Worm (Caenorhabditis elegans) whole organism, young adult: ENCODE results near the gene atf-4.
A peak's percentile ranks its signal among the peaks of the same experiment; 100 is the strongest.

Experiments
- B0019.2 ChIP-seq: fragments of 200-800 bp; sonication (Bioruptor generic); conservative IDR thresholded peaks from 2 replicates; pipeline ENCODE4 v1.3.6; 2022; ENCODE audit warnings: missing genetic modification reagents, missing genetic modification characterization, missing compliant biosample characterization
- C06A6.2 ChIP-seq: fragments of 200-800 bp; sonication (Bioruptor generic); conservative IDR thresholded peaks from 2 replicates; pipeline ENCODE4 v1.3.6; 2022; ENCODE audit warnings: missing genetic modification characterization, missing compliant biosample characterization
- D2030.7 ChIP-seq: fragments of 200-800 bp; sonication (Bioruptor generic); IDR thresholded peaks from 2 replicates; pipeline ENCODE4 v1.3.6; 2022; ENCODE audit warnings: missing genetic modification reagents, missing genetic modification characterization, missing compliant biosample characterization
- F22D6.2 ChIP-seq: sonication (generic microtip); optimal IDR thresholded peaks from 2 replicates; lab custom pipeline; 2016; ENCODE audit warnings: mild to moderate bottlenecking, missing genetic modification characterization, missing compliant biosample characterization
- F52B5.7 ChIP-seq: sonication (generic microtip); optimal IDR thresholded peaks from 2 replicates; lab custom pipeline; 2016; ENCODE audit warnings: mild to moderate bottlenecking, missing genetic modification characterization, missing compliant biosample characterization
- bed-2 ChIP-seq: fragments of 200-800 bp; sonication (Bioruptor generic); IDR thresholded peaks from 2 replicates; pipeline ENCODE4 v1.3.6; 2022; ENCODE audit warnings: missing genetic modification reagents, missing genetic modification characterization, missing compliant biosample characterization
- ceh-40 ChIP-seq: fragments of 200-800 bp; sonication (Bioruptor generic); IDR thresholded peaks from 2 replicates; pipeline ENCODE4 v1.3.6; 2022; ENCODE audit warnings: missing genetic modification characterization, missing compliant biosample characterization
- ceh-79 ChIP-seq: sonication (generic microtip); optimal IDR thresholded peaks from 2 replicates; lab custom pipeline; 2017; ENCODE audit warnings: mild to moderate bottlenecking, missing genetic modification characterization, missing compliant biosample characterization
- dox-1 ChIP-seq: fragments of 200-800 bp; sonication (Bioruptor generic); IDR thresholded peaks from 2 replicates; pipeline ENCODE4 v1.3.6; 2022; ENCODE audit warnings: missing genetic modification reagents, missing genetic modification characterization, missing compliant biosample characterization
- gei-17 ChIP-seq: fragments of 200-800 bp; sonication (Bioruptor generic); optimal IDR thresholded peaks from 2 replicates; lab custom pipeline; 2018; ENCODE audit warnings: mild to moderate bottlenecking, missing genetic modification characterization, missing compliant biosample characterization
- hlh-12 ChIP-seq: sonication (generic microtip); optimal IDR thresholded peaks from 2 replicates; lab custom pipeline; 2016; ENCODE audit warnings: missing genetic modification characterization, missing compliant biosample characterization
- hlh-26 ChIP-seq: fragments of 200-800 bp; sonication (Bioruptor generic); conservative IDR thresholded peaks from 2 replicates; pipeline ENCODE4 v1.3.6; 2022; ENCODE audit warnings: missing genetic modification reagents, missing genetic modification characterization, missing compliant biosample characterization
- hmg-20 ChIP-seq: fragments of 200-800 bp; sonication (Bioruptor generic); IDR thresholded peaks from 2 replicates; pipeline ENCODE4 v1.3.6; 2022; ENCODE audit warnings: missing genetic modification reagents, missing genetic modification characterization, missing compliant biosample characterization
- lag-1 ChIP-seq: fragments of 200-800 bp; sonication (Bioruptor generic); IDR thresholded peaks from 2 replicates; pipeline ENCODE4 v1.3.6; 2022; ENCODE audit warnings: missing genetic modification reagents, missing genetic modification characterization, missing compliant biosample characterization
- let-607 ChIP-seq, 2 experiments: fragments of 200-800 bp in 1 of 2; sonication (Bioruptor generic) in 1 of 2; sonication (generic microtip) in 1 of 2; optimal IDR thresholded peaks; 2 replicates each; lab custom pipeline; 2016 to 2018; ENCODE audit warnings: mild to moderate bottlenecking in 2 of 2, missing compliant biosample characterization in 2 of 2, missing genetic modification characterization in 2 of 2, moderate library complexity in 2 of 2, missing genotype in 1 of 2
- lin-35 ChIP-seq, 3 experiments: fragments of 150-350 bp in 2 of 3; sonication (generic microtip) in 1 of 3; optimal IDR thresholded peaks; 2 replicates each; lab custom pipeline; 2014 to 2018; ENCODE audit warnings: missing biosample characterization in 3 of 3, missing genetic modification characterization in 3 of 3, missing genetic modification reagents in 3 of 3
- lin-40 ChIP-seq: sonication (generic microtip); optimal IDR thresholded peaks from 2 replicates; lab custom pipeline; 2016; ENCODE audit warnings: missing genetic modification characterization, mild to moderate bottlenecking, missing compliant biosample characterization, missing genotype, missing genetic modification reagents
- lsl-1 ChIP-seq: fragments of 200-800 bp; sonication (Bioruptor generic); optimal IDR thresholded peaks from 2 replicates; lab custom pipeline; 2018; ENCODE audit warnings: mild to moderate bottlenecking, missing genetic modification characterization, moderate library complexity, missing compliant biosample characterization
- madf-10 ChIP-seq: sonication (generic microtip); optimal IDR thresholded peaks from 2 replicates; lab custom pipeline; 2016; ENCODE audit warnings: mild to moderate bottlenecking, missing genetic modification characterization, missing compliant biosample characterization
- madf-8 ChIP-seq: fragments of 200-800 bp; sonication (Bioruptor generic); conservative IDR thresholded peaks from 2 replicates; pipeline ENCODE4 v1.3.6; 2022; ENCODE audit warnings: missing genetic modification reagents, missing genetic modification characterization, missing compliant biosample characterization
- nhr-179 ChIP-seq: sonication (generic microtip); optimal IDR thresholded peaks from 2 replicates; lab custom pipeline; 2016; ENCODE audit warnings: mild to moderate bottlenecking, missing genetic modification characterization, missing compliant biosample characterization
- nhr-80 ChIP-seq: sonication (generic microtip); optimal IDR thresholded peaks from 2 replicates; lab custom pipeline; 2016; ENCODE audit warnings: missing genetic modification characterization, missing compliant biosample characterization
- rcor-1 ChIP-seq: fragments of 200-800 bp; sonication (Bioruptor generic); IDR thresholded peaks from 2 replicates; pipeline ENCODE4 v1.3.6; 2022; ENCODE audit warnings: missing genetic modification reagents, missing genetic modification characterization, missing compliant biosample characterization
- snpc-1.1 ChIP-seq: sonication (generic microtip); optimal IDR thresholded peaks from 2 replicates; lab custom pipeline; 2017; ENCODE audit warnings: missing genetic modification characterization, mild to moderate bottlenecking, missing compliant biosample characterization, antibody characterized with exemption, moderate library complexity, missing genotype, missing genetic modification reagents; ENCODE audit not compliant: insufficient read depth
- snpc-3.4 ChIP-seq: sonication (generic microtip); optimal IDR thresholded peaks from 2 replicates; lab custom pipeline; 2017; ENCODE audit warnings: missing genetic modification characterization, mild to moderate bottlenecking, missing compliant biosample characterization, antibody characterized with exemption, moderate library complexity, missing genotype, missing genetic modification reagents
- snpc-4 ChIP-seq, 5 experiments: fragments of 150-350 bp in 1 of 5; sonication (generic microtip) in 4 of 5; optimal IDR thresholded peaks; 2 replicates each; lab custom pipeline; 2014 to 2018; ENCODE audit warnings: missing genetic modification characterization in 5 of 5, missing biosample characterization in 3 of 5, antibody characterized with exemption in 2 of 5, mild to moderate bottlenecking in 2 of 5, missing compliant biosample characterization in 2 of 5, missing genotype in 2 of 5, moderate library complexity in 2 of 5, missing genetic modification reagents in 1 of 5
- tlf-1 ChIP-seq: fragments of 200-800 bp; sonication (Bioruptor generic); optimal IDR thresholded peaks from 2 replicates; lab custom pipeline; 2018; ENCODE audit warnings: mild to moderate bottlenecking, missing genetic modification characterization, missing compliant biosample characterization
- zfh-2 ChIP-seq: fragments of 200-800 bp; sonication (Bioruptor generic); conservative IDR thresholded peaks from 2 replicates; pipeline ENCODE4 v1.3.6; 2022; ENCODE audit warnings: missing genetic modification reagents, missing genetic modification characterization, missing compliant biosample characterization

The atf-4 gene

DNA sequence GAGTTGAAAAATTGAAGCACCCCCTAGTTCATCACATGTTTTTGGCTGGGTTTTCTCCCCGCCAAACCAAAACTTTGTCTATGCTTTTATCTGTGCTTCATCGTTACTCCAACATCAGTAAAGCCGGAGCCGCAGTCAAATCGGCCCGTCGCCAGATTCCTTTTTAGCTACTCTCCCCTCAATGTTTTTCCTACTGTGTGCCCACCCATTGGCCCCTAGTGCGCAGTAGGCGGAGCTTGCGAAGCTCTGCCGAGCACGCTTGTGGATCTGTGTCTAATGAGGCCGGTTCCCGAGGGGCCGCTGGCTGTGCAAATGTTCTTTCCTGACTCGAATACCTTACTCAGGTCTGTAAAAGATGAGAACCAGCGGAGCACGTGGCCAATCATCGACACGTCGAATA lies 34.3 kb downstream of the atf-4 start:
- TF ChIP-seq zfh-2 (GFP tag; lab: Robert Waterston, UW) (peak; percentile 77), hlh-26 (GFP tag; lab: Robert Waterston, UW) (no peak)

DNA sequence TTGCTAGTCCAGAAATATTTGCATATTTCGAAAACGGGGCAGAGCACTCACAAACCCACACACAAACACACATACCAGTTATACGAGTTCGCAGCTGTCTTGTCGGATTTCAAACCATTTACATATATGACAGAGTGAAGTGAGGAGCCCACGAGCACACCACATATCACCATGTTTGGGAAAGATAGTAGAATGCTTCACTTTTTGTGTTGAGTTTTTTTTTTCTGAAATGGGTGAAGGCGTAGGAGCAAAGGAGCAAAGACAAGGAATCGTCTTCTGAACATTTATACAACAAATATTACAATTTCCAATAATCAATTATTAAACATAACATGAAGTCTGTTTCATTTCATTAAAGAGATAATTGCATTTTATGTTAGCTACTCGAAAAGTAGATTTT lies 35.4 kb downstream of the atf-4 start:
- TF ChIP-seq nhr-179 (no peak), ceh-79 (no peak), snpc-3.4 (no peak), tlf-1 (GFP tag; lab: Kevin White, UChicago) (no peak)

DNA sequence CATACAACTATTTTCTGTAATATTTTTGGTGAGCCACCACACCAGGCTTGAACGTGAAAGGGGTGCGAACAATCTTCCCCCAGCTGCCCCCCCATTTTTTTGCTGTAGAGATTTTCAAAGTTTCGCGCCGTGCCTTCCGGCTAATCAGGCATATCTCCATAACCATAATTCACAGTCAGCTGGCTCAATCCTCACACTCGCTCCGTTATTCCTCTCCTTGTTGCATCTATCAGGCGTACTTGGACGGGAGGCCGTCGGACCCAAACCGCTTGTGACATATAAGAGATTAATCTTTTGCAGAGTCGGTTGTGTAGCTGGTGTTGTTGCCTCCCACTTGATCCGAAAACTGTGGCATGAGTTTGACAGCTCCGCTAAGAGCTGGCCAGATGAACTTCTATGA lies 37.4 kb downstream of the atf-4 start, which contains the start of gene unc-3:
TSS of gene unc-3 (plus strand) at position 301 of the 400 bp plus-strand sequence.
- TF ChIP-seq zfh-2 (GFP tag; lab: Robert Waterston, UW): peak; percentile 38; the same call in 1 of the 2 replicates
- no peak for TF ChIP-seq hlh-12 (tag; lab: Kevin White, UChicago)

DNA sequence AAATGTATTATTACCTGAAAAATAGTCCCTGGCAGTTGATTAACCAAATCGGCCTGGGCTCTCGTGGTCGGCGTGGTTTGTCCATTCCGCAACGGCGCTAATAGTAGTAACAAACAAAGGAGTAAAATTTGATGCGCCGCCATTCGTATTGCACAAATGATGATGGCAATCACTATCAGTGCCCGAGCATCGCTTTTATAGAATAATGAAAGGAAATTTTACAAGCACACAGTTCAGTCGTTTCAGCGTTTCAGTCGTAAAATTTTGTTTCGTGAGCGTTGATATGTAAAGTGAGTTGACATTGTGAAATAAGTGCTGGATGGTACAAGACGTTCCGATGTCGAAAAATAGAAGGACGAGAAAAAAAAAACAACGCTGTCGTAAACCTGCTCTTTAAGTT lies 38.9 kb downstream of the atf-4 start, which contains the start of gene Y16B4A.2:
TSS of gene Y16B4A.2 (minus strand) at position 170 of the 400 bp plus-strand sequence.
- TF ChIP-seq F22D6.2: no peak
- peak; percentile 43 for TF ChIP-seq nhr-80 (tag; lab: Kevin White, UChicago)

DNA sequence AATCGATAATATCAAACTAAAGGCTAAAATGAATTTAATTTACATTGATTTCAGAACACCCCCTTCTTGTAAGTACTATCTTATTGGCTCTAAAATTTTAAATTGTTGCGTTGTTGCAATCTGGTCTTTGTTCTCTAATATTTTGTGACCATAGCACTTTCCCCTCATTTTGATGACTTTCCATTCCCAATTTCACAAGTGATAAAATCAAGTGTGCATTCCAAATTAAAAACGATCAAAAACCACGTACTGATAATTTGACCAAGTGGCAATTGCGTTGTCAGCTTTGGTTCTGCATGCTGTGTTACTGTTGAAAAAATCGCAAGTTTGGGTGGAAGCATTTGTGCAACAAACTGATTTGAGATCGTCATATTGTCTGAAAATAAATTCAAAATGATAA lies 40.3 kb downstream of the atf-4 start:
- TF ChIP-seq madf-10 (tag; lab: Kevin White, UChicago) (no peak), nhr-80 (tag; lab: Kevin White, UChicago) (peak; percentile 79)

DNA sequence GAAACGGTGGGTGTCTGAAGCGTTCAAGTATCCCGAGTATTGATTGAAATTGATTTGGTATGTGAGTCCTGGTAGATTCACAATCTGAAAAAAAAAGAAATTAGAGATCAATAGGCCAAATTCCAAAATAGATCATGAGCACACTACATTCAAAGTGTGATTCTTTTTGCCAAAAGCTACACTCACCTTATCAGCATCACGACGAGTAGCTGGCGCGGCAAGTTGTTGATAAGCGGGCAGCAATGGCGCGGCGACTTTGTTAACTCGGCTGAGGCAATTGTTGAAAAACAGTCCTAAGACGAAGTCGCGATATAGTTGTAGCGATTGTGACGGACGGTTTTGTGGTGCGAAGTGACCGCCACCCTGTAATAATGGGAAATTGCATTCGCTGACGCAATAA lies 41.6 kb downstream of the atf-4 start:
- TF ChIP-seq snpc-3.4 (no peak), nhr-80 (tag; lab: Kevin White, UChicago) (peak; percentile 76), dox-1 (GFP tag; lab: Robert Waterston, UW) (0 out of 2 replicates have a peak, but pooled peaks have one; percentile 37), gei-17 (GFP tag; lab: Kevin White, UChicago) (no peak)

DNA sequence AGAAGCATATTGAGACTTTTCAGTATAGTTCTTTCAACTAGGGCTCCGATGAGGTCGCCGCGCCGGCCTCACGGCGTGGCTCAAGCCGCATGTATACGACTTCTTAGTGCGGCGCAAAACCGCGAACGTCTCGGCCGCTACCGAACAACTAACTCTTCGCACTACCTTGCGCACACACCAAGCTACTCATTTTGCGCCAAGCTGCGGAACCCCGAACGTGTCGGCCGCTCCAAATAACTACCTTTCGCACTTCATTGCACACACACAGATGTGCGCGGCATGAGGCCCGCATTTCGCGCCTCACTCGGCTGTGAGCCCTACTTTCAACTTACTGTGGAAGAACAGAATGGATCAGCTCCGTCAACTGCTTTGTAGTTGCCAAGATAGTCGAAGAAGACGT lies 42.8 kb downstream of the atf-4 start:
- TF ChIP-seq snpc-1.1 (peak; percentile 59), lag-1 (GFP tag; lab: Robert Waterston, UW) (no peak), snpc-4 (GFP tag; optimal IDR thresholded peaks at IDR 0.05; lab: Kevin White, UChicago) (no peak), snpc-4 (tag; optimal IDR thresholded peaks at IDR 0.05; lab: Kevin White, UChicago) (peak in 2 of 4 experiments; percentile 76 to 88), zfh-2 (GFP tag; lab: Robert Waterston, UW) (peak; percentile 66)

DNA sequence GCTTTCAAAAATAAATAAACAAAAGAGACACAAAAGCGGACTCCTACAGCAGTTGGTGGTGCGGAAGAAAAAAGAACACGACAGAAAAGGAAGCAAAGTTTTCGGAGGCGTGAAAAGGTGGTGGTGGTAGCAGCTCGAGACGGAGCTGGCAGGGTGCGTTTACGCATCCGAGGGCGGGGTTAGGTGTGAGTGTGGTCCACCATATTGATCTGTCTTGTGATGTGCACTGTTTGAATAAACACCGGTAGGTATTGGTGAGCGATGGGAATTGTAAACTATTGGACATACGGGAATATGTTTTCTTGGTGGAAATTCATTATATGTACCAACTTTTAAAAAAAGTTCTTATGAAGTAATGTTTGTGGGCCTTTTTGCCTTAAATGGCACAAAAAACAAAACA lies 49.6 kb downstream of the atf-4 start, which contains the start of gene C05G5.5:
TSS of gene C05G5.5 (minus strand) at position 101 of the 400 bp plus-strand sequence.
- no peak for TF ChIP-seq lin-35 (GFP tag; optimal IDR thresholded peaks at IDR 0.05; lab: Kevin White, UChicago)
- no peak for TF ChIP-seq let-607 (tag; optimal IDR thresholded peaks at IDR 0.05; lab: Kevin White, UChicago)
- TF ChIP-seq C06A6.2 (GFP tag; lab: Robert Waterston, UW): no peak
- TF ChIP-seq bed-2 (GFP tag; lab: Robert Waterston, UW): no peak
- no peak for TF ChIP-seq ceh-40 (GFP tag; lab: Robert Waterston, UW)
- TF ChIP-seq F52B5.7 (tag; lab: Kevin White, UChicago): no peak
- no peak for TF ChIP-seq lin-40
- TF ChIP-seq rcor-1 (GFP tag; lab: Robert Waterston, UW): no peak
- TF ChIP-seq madf-8 (GFP tag; lab: Robert Waterston, UW): no peak
- TF ChIP-seq snpc-1.1: no peak
- no peak for TF ChIP-seq D2030.7
- no peak for TF ChIP-seq B0019.2
- TF ChIP-seq hmg-20 (GFP tag; lab: Robert Waterston, UW): no peak
- TF ChIP-seq lsl-1 (GFP tag; lab: Kevin White, UChicago): no peak
